Worm (Caenorhabditis elegans) whole organism, L4 larva: ENCODE results near the gene F46H5.2.

Source experiments
- D1046.2 ChIP-seq: fragments of 200-800 bp; sonication (Bioruptor generic); IDR thresholded peaks from 2 replicates; pipeline ENCODE4 v1.3.6; 2022; ENCODE audit warnings: missing genetic modification characterization, missing compliant biosample characterization
- F10B5.3 ChIP-seq: sonication (generic microtip); optimal IDR thresholded peaks from 2 replicates; lab custom pipeline; 2016; ENCODE audit warnings: mild to moderate bottlenecking, missing genetic modification characterization, missing compliant biosample characterization
- F26F4.8 ChIP-seq: fragments of 200-800 bp; sonication (Bioruptor generic); conservative IDR thresholded peaks from 2 replicates; pipeline ENCODE4 v1.3.6; 2022; ENCODE audit warnings: missing genetic modification characterization, missing compliant biosample characterization
- F44E2.7 ChIP-seq: fragments of 200-800 bp; sonication (Bioruptor generic); IDR thresholded peaks from 2 replicates; pipeline ENCODE4 v2.1.2; 2022; ENCODE audit warnings: missing genetic modification characterization, missing compliant biosample characterization
- F49E8.2 ChIP-seq: sonication (generic microtip); optimal IDR thresholded peaks from 2 replicates; lab custom pipeline; 2016; ENCODE audit warnings: missing compliant biosample characterization, mild to moderate bottlenecking, missing genetic modification characterization, borderline replicate concordance
- R02D3.7 ChIP-seq: fragments of 150-350 bp; sonication (generic microtip); optimal IDR thresholded peaks from 3 replicates; lab custom pipeline; 2014; ENCODE audit warnings: missing biosample characterization, missing genetic modification characterization
- T26A8.4 ChIP-seq: fragments of 200-800 bp; sonication (Bioruptor generic); IDR thresholded peaks from 2 replicates; pipeline ENCODE4 v1.3.6; 2022; ENCODE audit warnings: missing genetic modification characterization, missing compliant biosample characterization
- Y48G9A.11 ChIP-seq: fragments of 200-800 bp; sonication (Bioruptor generic); IDR thresholded peaks from 2 replicates; pipeline ENCODE4 v1.3.6; 2022; ENCODE audit warnings: missing genetic modification reagents, missing genetic modification characterization, missing compliant biosample characterization
- Y5F2A.4 ChIP-seq: fragments of 200-800 bp; sonication (Bioruptor generic); optimal IDR thresholded peaks from 2 replicates; lab custom pipeline; 2018; ENCODE audit warnings: mild to moderate bottlenecking, missing genetic modification characterization, missing compliant biosample characterization
- ZK546.5 ChIP-seq, 2 experiments: sonication (generic microtip); optimal IDR thresholded peaks; 2 replicates each; lab custom pipeline; 2017; ENCODE audit warnings: missing biosample characterization in 2 of 2, missing genetic modification characterization in 2 of 2
- aha-1 ChIP-seq: fragments of 150-350 bp; peaks from one replicate; lab custom pipeline; 2014; ENCODE audit warnings: missing biosample characterization, missing genetic modification characterization
- attf-4 ChIP-seq: sonication (generic microtip); optimal IDR thresholded peaks from 3 replicates; lab custom pipeline; 2017; ENCODE audit warnings: missing biosample characterization, missing genetic modification characterization
- ceh-20 ChIP-seq: fragments of 200-800 bp; sonication (Bioruptor generic); IDR thresholded peaks from 2 replicates; pipeline ENCODE4 v1.3.6; 2022; ENCODE audit warnings: missing genetic modification reagents, missing genetic modification characterization, missing compliant biosample characterization
- ceh-28 ChIP-seq: fragments of 150-350 bp; optimal IDR thresholded peaks from 2 replicates; lab custom pipeline; 2014; ENCODE audit warnings: missing biosample characterization, missing genetic modification reagents, missing genetic modification characterization
- ceh-62 ChIP-seq: sonication (generic microtip); optimal IDR thresholded peaks from 2 replicates; lab custom pipeline; 2017; ENCODE audit warnings: missing biosample characterization, missing genetic modification characterization
- ces-1 ChIP-seq: fragments of 150-350 bp; sonication (generic microtip); optimal IDR thresholded peaks from 4 replicates; lab custom pipeline; 2014; ENCODE audit warnings: missing biosample characterization, missing genetic modification reagents, missing genetic modification characterization
- cey-2 ChIP-seq: sonication (generic microtip); optimal IDR thresholded peaks from 3 replicates; lab custom pipeline; 2017; ENCODE audit warnings: missing genetic modification characterization, mild to moderate bottlenecking, missing compliant biosample characterization, antibody characterized with exemption, borderline replicate concordance; ENCODE audit not compliant: insufficient read depth
- ctbp-1 ChIP-seq: fragments of 200-800 bp; sonication (Bioruptor generic); IDR thresholded peaks from 2 replicates; pipeline ENCODE4 v1.3.6; 2022; ENCODE audit warnings: missing genetic modification reagents, missing genetic modification characterization, missing compliant biosample characterization
- daf-12 ChIP-seq: fragments of 150-350 bp; optimal IDR thresholded peaks from 2 replicates; lab custom pipeline; 2014; ENCODE audit warnings: missing biosample characterization, missing genetic modification reagents, missing genetic modification characterization
- daf-19 ChIP-seq: fragments of 200-800 bp; sonication (Bioruptor generic); conservative IDR thresholded peaks from 2 replicates; pipeline ENCODE4 v1.3.6; 2022; ENCODE audit warnings: missing genetic modification characterization, missing compliant biosample characterization
- dmd-6 ChIP-seq: fragments of 200-800 bp; sonication (Bioruptor generic); IDR thresholded peaks from 2 replicates; pipeline ENCODE4 v1.3.6; 2022; ENCODE audit warnings: missing genetic modification reagents, missing genetic modification characterization, missing compliant biosample characterization
- dmd-9 ChIP-seq: fragments of 200-800 bp; sonication (Bioruptor generic); IDR thresholded peaks from 2 replicates; pipeline ENCODE4 v1.3.6; 2022; ENCODE audit warnings: missing genetic modification reagents, missing genetic modification characterization, missing compliant biosample characterization
- duxl-1 ChIP-seq: sonication (generic microtip); optimal IDR thresholded peaks from 2 replicates; lab custom pipeline; 2016; ENCODE audit warnings: mild to moderate bottlenecking, missing genetic modification characterization, moderate library complexity, missing compliant biosample characterization; ENCODE audit not compliant: poor library complexity
- egl-27 ChIP-seq: sonication (generic microtip); optimal IDR thresholded peaks from 3 replicates; lab custom pipeline; 2017; ENCODE audit warnings: missing biosample characterization, missing genetic modification reagents, missing genetic modification characterization
- fos-1 ChIP-seq: fragments of 150-350 bp; optimal IDR thresholded peaks from 2 replicates; lab custom pipeline; 2014; ENCODE audit warnings: missing biosample characterization, missing genetic modification characterization
- hlh-11 ChIP-seq: fragments of 200-800 bp; sonication (Bioruptor generic); optimal IDR thresholded peaks from 2 replicates; lab custom pipeline; 2018; ENCODE audit warnings: mild to moderate bottlenecking, missing genetic modification characterization, missing compliant biosample characterization
- hlh-30 ChIP-seq: sonication (generic microtip); optimal IDR thresholded peaks from 2 replicates; lab custom pipeline; 2017; ENCODE audit warnings: antibody characterized with exemption, mild to moderate bottlenecking, missing genetic modification characterization, missing compliant biosample characterization; ENCODE audit not compliant: insufficient read depth
- hmg-1.1 ChIP-seq: fragments of 200-800 bp; sonication (Bioruptor generic); IDR thresholded peaks from 2 replicates; pipeline ENCODE4 v1.3.6; 2022; ENCODE audit warnings: missing genetic modification reagents, missing genetic modification characterization, missing compliant biosample characterization
- jun-1 ChIP-seq: fragments of 150-350 bp; optimal IDR thresholded peaks from 2 replicates; lab custom pipeline; 2014; ENCODE audit warnings: missing biosample characterization, missing genetic modification reagents, missing genetic modification characterization
- lin-15B ChIP-seq: fragments of 150-350 bp; sonication (generic microtip); optimal IDR thresholded peaks from 3 replicates; lab custom pipeline; 2014; ENCODE audit warnings: missing biosample characterization, missing genetic modification characterization
- lin-29 ChIP-seq: fragments of 200-800 bp; sonication (Bioruptor generic); IDR thresholded peaks from 2 replicates; pipeline ENCODE4 v1.3.6; 2022; ENCODE audit warnings: missing genetic modification reagents, missing genetic modification characterization, missing compliant biosample characterization
- lin-39 ChIP-seq: fragments of 150-350 bp; optimal IDR thresholded peaks from 2 replicates; lab custom pipeline; 2014; ENCODE audit warnings: missing biosample characterization, missing genetic modification reagents, missing genetic modification characterization
- lsy-2 ChIP-seq, 2 experiments: fragments of 150-350 bp in 1 of 2; sonication (generic microtip) in 1 of 2; optimal IDR thresholded peaks; 2 replicates each; lab custom pipeline; 2014 to 2017; ENCODE audit warnings: missing biosample characterization in 2 of 2, missing genetic modification characterization in 2 of 2
- mes-2 ChIP-seq: sonication (generic microtip); optimal IDR thresholded peaks from 2 replicates; lab custom pipeline; 2016; ENCODE audit warnings: missing genotype, mild to moderate bottlenecking, missing genetic modification characterization, missing compliant biosample characterization; ENCODE audit not compliant: poor library complexity, severe bottlenecking
- mxl-2 ChIP-seq: fragments of 200-800 bp; sonication (Bioruptor generic); conservative IDR thresholded peaks from 2 replicates; pipeline ENCODE4 v1.3.6; 2022; ENCODE audit warnings: missing genetic modification reagents, missing genetic modification characterization, missing compliant biosample characterization
- nhr-102 ChIP-seq: sonication (generic microtip); optimal IDR thresholded peaks from 2 replicates; lab custom pipeline; 2016; ENCODE audit warnings: mild to moderate bottlenecking, missing genetic modification characterization, moderate library complexity, missing compliant biosample characterization
- nhr-41 ChIP-seq: fragments of 200-800 bp; sonication (Bioruptor generic); IDR thresholded peaks from 2 replicates; pipeline ENCODE4 v1.3.6; 2022; ENCODE audit warnings: missing genetic modification reagents, missing genetic modification characterization, missing compliant biosample characterization
- nhr-42 ChIP-seq: fragments of 200-800 bp; sonication (Bioruptor generic); IDR thresholded peaks from 2 replicates; pipeline ENCODE4 v1.3.6; 2022; ENCODE audit warnings: missing genetic modification characterization, missing compliant biosample characterization
- nhr-6 ChIP-seq: fragments of 150-350 bp; optimal IDR thresholded peaks from 2 replicates; lab custom pipeline; 2014; ENCODE audit warnings: missing biosample characterization, missing genetic modification characterization
- nhr-77 ChIP-seq: fragments of 150-350 bp; optimal IDR thresholded peaks from 2 replicates; lab custom pipeline; 2014; ENCODE audit warnings: missing biosample characterization, missing genetic modification characterization
- pqm-1 ChIP-seq: sonication (generic microtip); optimal IDR thresholded peaks from 2 replicates; lab custom pipeline; 2017; ENCODE audit warnings: missing biosample characterization, missing genetic modification characterization
- sdz-12 ChIP-seq: fragments of 200-800 bp; sonication (Bioruptor generic); optimal IDR thresholded peaks from 2 replicates; lab custom pipeline; 2018; ENCODE audit warnings: mild to moderate bottlenecking, missing genetic modification characterization, missing compliant biosample characterization
- spr-1 ChIP-seq: sonication (generic microtip); optimal IDR thresholded peaks from 2 replicates; lab custom pipeline; 2016; ENCODE audit warnings: mild to moderate bottlenecking, missing genetic modification characterization, missing compliant biosample characterization
- tra-1 ChIP-seq: fragments of 200-800 bp; sonication (Bioruptor generic); IDR thresholded peaks from 2 replicates; pipeline ENCODE4 v1.3.6; 2022; ENCODE audit warnings: missing genetic modification reagents, missing genetic modification characterization, missing compliant biosample characterization
- unc-39 ChIP-seq: sonication (generic microtip); optimal IDR thresholded peaks from 2 replicates; lab custom pipeline; 2017; ENCODE audit warnings: missing biosample characterization, missing genetic modification characterization
- unc-62 ChIP-seq, 3 experiments: fragments of 150-350 bp in 1 of 3; sonication (generic microtip); optimal IDR thresholded peaks in 2 of 3; peaks in 1 of 3; 1 replicate in 1 of 3; 2 replicates in 2 of 3; lab custom pipeline; 2014 to 2017; ENCODE audit warnings: missing biosample characterization in 3 of 3, missing genetic modification characterization in 3 of 3, missing genetic modification reagents in 3 of 3, missing genotype in 1 of 3
- zfp-3 ChIP-seq: fragments of 200-800 bp; sonication (Bioruptor generic); conservative IDR thresholded peaks from 2 replicates; pipeline ENCODE4 v1.3.6; 2022; ENCODE audit warnings: missing genetic modification reagents, missing genetic modification characterization, missing compliant biosample characterization
- ztf-11 ChIP-seq: fragments of 150-350 bp; optimal IDR thresholded peaks from 2 replicates; lab custom pipeline; 2014; ENCODE audit warnings: missing biosample characterization, missing genetic modification characterization
- ztf-7 ChIP-seq: fragments of 150-350 bp; optimal IDR thresholded peaks from 2 replicates; lab custom pipeline; 2014; ENCODE audit warnings: missing biosample characterization, missing genetic modification characterization

F46H5.2 gene

DNA sequence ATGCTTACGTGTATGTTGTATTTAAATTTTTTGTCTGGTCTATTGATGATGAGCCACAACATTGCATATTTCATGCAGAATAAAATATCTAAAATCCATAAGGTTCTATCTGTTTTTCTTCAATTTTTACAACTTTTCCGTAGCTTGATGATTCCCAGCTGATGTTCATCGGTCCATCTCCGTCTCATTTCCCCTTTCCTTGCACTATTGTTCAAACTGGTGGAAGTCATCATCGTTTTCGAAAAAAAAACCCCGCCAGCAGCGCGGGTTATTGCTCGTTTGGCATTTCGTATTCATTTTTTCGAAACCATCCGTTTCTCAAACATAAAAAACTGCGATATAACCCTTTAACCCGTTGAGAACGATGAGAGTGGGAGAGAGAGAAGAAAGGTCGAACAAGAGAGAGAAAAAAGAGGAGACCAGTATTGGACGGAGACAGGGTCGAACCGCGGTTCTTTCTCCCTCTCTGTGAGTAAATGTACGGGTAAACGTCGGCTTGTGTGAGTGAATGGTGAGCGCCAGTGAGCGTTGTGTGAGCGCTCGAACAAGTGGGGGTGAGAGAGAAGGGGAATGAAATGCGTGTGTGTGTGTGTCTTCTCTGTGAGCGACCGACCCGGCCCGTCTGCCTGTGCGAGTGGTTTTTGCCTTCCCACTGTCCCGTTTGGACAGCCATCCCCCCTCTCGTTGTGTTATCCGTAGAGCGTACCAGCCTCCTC, 699 bp upstream of the F46H5.2 start (continued):
- peak; percentile 28 for TF ChIP-seq F10B5.3 (tag; lab: Kevin White, UChicago)
- TF ChIP-seq F26F4.8 (GFP tag; lab: Robert Waterston, UW): no peak
- no peak for TF ChIP-seq cey-2
- TF ChIP-seq duxl-1 (tag; lab: Kevin White, UChicago): peak; percentile 56
- TF ChIP-seq attf-4 (tag; lab: Kevin White, UChicago): peak; percentile 21
- TF ChIP-seq unc-39 (tag; lab: Kevin White, UChicago): no peak
- no peak for TF ChIP-seq ZK546.5 (tag; optimal IDR thresholded peaks at IDR 0.05; lab: Kevin White, UChicago)
- peak; percentile 94 for TF ChIP-seq nhr-77 (tag; lab: Kevin White, UChicago)
- no peak for TF ChIP-seq daf-19 (GFP tag; lab: Robert Waterston, UW)
- peak; percentile 1 for TF ChIP-seq R02D3.7
- TF ChIP-seq Y48G9A.11 (GFP tag; lab: Robert Waterston, UW): no peak
- TF ChIP-seq lin-39 (tag; lab: Kevin White, UChicago): no peak
- peak in 1 of 2 experiments; percentile 98 for TF ChIP-seq unc-62 (GFP tag; optimal IDR thresholded peaks at IDR 0.05 in 1 of 2; lab: Kevin White, UChicago)
- TF ChIP-seq unc-62 (tag; optimal IDR thresholded peaks at IDR 0.05; lab: Kevin White, UChicago): no peak
- peak; percentile 61 for TF ChIP-seq jun-1 (tag; lab: Kevin White, UChicago)
- TF ChIP-seq dmd-6: peak; percentile 88
- TF ChIP-seq hmg-1.1: peak; percentile 96
- peak; percentile 77 for TF ChIP-seq zfp-3 (GFP tag; lab: Robert Waterston, UW)
- peak; percentile 0 for TF ChIP-seq ces-1 (GFP tag; lab: Kevin White, UChicago)
- no peak for TF ChIP-seq egl-27 (tag; lab: Kevin White, UChicago)
- TF ChIP-seq daf-12 (tag; lab: Kevin White, UChicago): no peak
- no peak for TF ChIP-seq D1046.2
- no peak for TF ChIP-seq Y5F2A.4 (GFP tag; lab: Kevin White, UChicago)
- peak; percentile 100 for TF ChIP-seq aha-1 (tag; lab: Kevin White, UChicago)
- no peak for TF ChIP-seq ztf-7 (tag; lab: Kevin White, UChicago)
- TF ChIP-seq nhr-42 (GFP tag; lab: Robert Waterston, UW): 0 out of 2 replicates have a peak, but pooled peaks have one; percentile 56
- TF ChIP-seq dmd-9 (GFP tag; lab: Robert Waterston, UW): 0 out of 2 replicates have a peak, but pooled peaks have one; percentile 26
- TF ChIP-seq fos-1: no peak
- TF ChIP-seq tra-1: peak; percentile 60; the same call in 1 of the 2 replicates
- peak; percentile 86 for TF ChIP-seq T26A8.4 (GFP tag; lab: Robert Waterston, UW)
- TF ChIP-seq ceh-20 (GFP tag; lab: Robert Waterston, UW): peak; percentile 91
- TF ChIP-seq hlh-30 (tag; lab: Kevin White, UChicago): peak; percentile 81
- peak; percentile 39; the same call in 1 of the 2 replicates for TF ChIP-seq lin-29 (GFP tag; lab: Robert Waterston, UW)
- TF ChIP-seq ceh-62 (tag; lab: Kevin White, UChicago): no peak
- no peak for TF ChIP-seq F49E8.2 (tag; lab: Kevin White, UChicago)
- TF ChIP-seq ceh-28 (tag; lab: Kevin White, UChicago): peak; percentile 4
- TF ChIP-seq sdz-12 (GFP tag; lab: Kevin White, UChicago): no peak
- TF ChIP-seq ctbp-1 (GFP tag; lab: Robert Waterston, UW): peak; percentile 94
- peak; percentile 83 for TF ChIP-seq spr-1 (tag; lab: Kevin White, UChicago)
- TF ChIP-seq lin-15B (tag; lab: Kevin White, UChicago): no peak
- TF ChIP-seq lsy-2 (tag; optimal IDR thresholded peaks at IDR 0.05; lab: Kevin White, UChicago): peak; percentile 77 to 79
- peak; percentile 91 for TF ChIP-seq mes-2
- peak; percentile 57 for TF ChIP-seq nhr-6 (tag; lab: Kevin White, UChicago)
- peak; percentile 71 for TF ChIP-seq nhr-102
- TF ChIP-seq hlh-11: peak; percentile 95
- peak; percentile 85 for TF ChIP-seq nhr-41 (GFP tag; lab: Robert Waterston, UW)
- TF ChIP-seq pqm-1 (tag; lab: Kevin White, UChicago): peak; percentile 43
- no peak for TF ChIP-seq F44E2.7 (GFP tag; lab: Robert Waterston, UW)
- 0 out of 2 replicates have a peak, but pooled peaks have one; percentile 14 for TF ChIP-seq mxl-2 (GFP tag; lab: Robert Waterston, UW)
- no peak for TF ChIP-seq ztf-11 (tag; lab: Kevin White, UChicago)
